Worm (Caenorhabditis elegans): ENCODE results near the gene F19C6.4.

DNA sequence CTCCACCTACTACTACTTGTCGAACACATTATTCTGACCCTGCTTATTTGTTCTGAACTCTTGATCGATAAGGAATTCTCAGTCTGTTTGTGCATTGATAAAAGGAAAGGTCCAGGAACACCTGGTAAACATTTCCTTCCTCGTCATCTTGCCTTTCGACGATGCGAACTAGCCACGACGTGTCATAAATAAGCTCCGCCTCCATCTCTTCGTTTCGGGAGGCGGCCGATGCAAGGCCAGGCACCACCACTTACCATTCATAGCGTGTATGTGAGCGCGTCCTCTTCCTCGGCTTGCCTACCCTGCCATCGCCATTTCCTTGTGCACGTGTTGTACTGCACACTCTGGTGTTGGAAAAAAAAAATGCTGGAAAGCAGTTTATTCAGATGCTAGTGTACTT lies 28.9 kb downstream of the F19C6.4 start:
- TF ChIP-seq him-1 (tag; optimal IDR thresholded peaks at IDR 0.05), result no peak
- no peak for TF ChIP-seq dao-5 (tag; optimal IDR thresholded peaks at IDR 0.05)
